Worm (Caenorhabditis elegans): ENCODE measurements around the gene dct-5.

ce11 chrII:5395594-5395993, 41.1 kb downstream of the dct-5 start, which contains the start of gene pink-1:
- TF ChIP-seq nhr-12 (tag; optimal IDR thresholded peaks at IDR 0.05), result no peak
- no peak for TF ChIP-seq elt-1 (tag; optimal IDR thresholded peaks at IDR 0.05; ENCODE audit: borderline replicate concordance, insufficient read depth)
- TF ChIP-seq snpc-4 (tag; optimal IDR thresholded peaks at IDR 0.05), result no peak
- no peak for TF ChIP-seq cnd-1 (tag; optimal IDR thresholded peaks at IDR 0.05)
- no peak for TF ChIP-seq unc-62 (GFP tag; optimal IDR thresholded peaks at IDR 0.05)
- TF ChIP-seq pha-4 (tag; optimal IDR thresholded peaks at IDR 0.05), result no peak
- TF ChIP-seq ztf-11 (tag; optimal IDR thresholded peaks at IDR 0.05), result no peak
- TF ChIP-seq ces-1 (GFP tag; optimal IDR thresholded peaks at IDR 0.05), result no peak
- TF ChIP-seq unc-39 (tag; optimal IDR thresholded peaks at IDR 0.05), result no peak
- TF ChIP-seq hlh-1 (tag; optimal IDR thresholded peaks at IDR 0.05), result no peak
- TF ChIP-seq nhr-28 (tag; optimal IDR thresholded peaks at IDR 0.05), result no peak
- TF ChIP-seq elt-3 (tag; optimal IDR thresholded peaks at IDR 0.05), result no peak
- TF ChIP-seq sptf-1 (tag; optimal IDR thresholded peaks at IDR 0.05), result no peak
